Fruit fly (Drosophila melanogaster) whole organism: Measurements from ENCODE around the gene CG11791.

Experiments used
- CG8478 ChIP-seq: fragments of >200 bp; optimal IDR thresholded peaks from 2 replicates; lab custom pipeline; 2018; ENCODE audit warnings: inconsistent platforms
- Dll ChIP-seq: fragments of >200 bp; optimal IDR thresholded peaks from 2 replicates; lab custom pipeline; 2017
- pan ChIP-seq: fragments of >200 bp; optimal IDR thresholded peaks from 2 replicates; lab custom pipeline; 2017
- psq ChIP-seq: fragments of >200 bp; optimal IDR thresholded peaks from 2 replicates; lab custom pipeline; 2017
- usp ChIP-seq: fragments of >200 bp; optimal IDR thresholded peaks from 2 replicates; lab custom pipeline; 2017; ENCODE audit warnings: missing biosample characterization, missing genetic modification characterization, mixed read lengths

dm6 chr3R:25009745-25010446 is 39.5 kb upstream of the CG11791 start:
- TF ChIP-seq psq (no peak), Dll (lab: Kevin White, UChicago) (no peak), pan (no peak), CG8478 (lab: Kevin White, UChicago) (no peak), usp (GFP tag; lab: Kevin White, UChicago) (no peak)
